Fruit fly (Drosophila melanogaster): Measurements from ENCODE around the gene Wnt4.
A peak's percentile ranks its signal among the peaks of the same experiment; 100 is the strongest.

Wnt4 gene

DNA sequence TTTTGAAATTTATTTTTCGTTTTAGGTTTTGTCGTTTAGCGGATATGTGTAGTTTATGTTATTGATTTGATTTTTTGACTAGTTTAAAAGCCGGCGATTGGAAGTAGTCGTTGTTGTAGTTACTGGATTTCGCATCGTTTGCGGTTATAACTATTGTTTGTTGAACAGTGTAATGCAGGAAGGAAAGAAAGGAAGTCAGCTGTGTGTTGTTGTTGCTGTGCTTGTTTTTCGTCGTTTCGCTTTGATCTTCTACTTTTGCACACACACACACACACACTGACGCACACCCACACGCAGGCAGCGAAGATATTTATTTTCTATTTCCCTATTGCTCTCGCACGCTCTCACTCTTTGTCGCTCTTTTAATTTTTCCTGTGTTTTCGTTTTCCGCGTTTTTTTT lies 57.8 kb downstream of the Wnt4 start:
- TF ChIP-seq ey (GFP tag; optimal IDR thresholded peaks at IDR 0.05), result no peak
- no peak for TF ChIP-seq usp (GFP tag; optimal IDR thresholded peaks at IDR 0.05)
- TF ChIP-seq lola (GFP tag; optimal IDR thresholded peaks at IDR 0.05), result no peak
- TF ChIP-seq psq (GFP tag; optimal IDR thresholded peaks at IDR 0.05), result no peak
- no peak for TF ChIP-seq brk (GFP tag; optimal IDR thresholded peaks at IDR 0.05)
- no peak for TF ChIP-seq N (GFP tag; optimal IDR thresholded peaks at IDR 0.05)
- TF ChIP-seq dl (GFP tag; optimal IDR thresholded peaks at IDR 0.05; ENCODE audit: insufficient read depth in 1 of 2, partially characterized antibody in 2 of 2), result no peak
- TF ChIP-seq Myc (optimal IDR thresholded peaks at IDR 0.05), result no peak
- no peak for TF ChIP-seq Rel (GFP tag; optimal IDR thresholded peaks at IDR 0.05)
- no peak for TF ChIP-seq Rel (tag; optimal IDR thresholded peaks at IDR 0.05)
- no peak for TF ChIP-seq fru (GFP tag; optimal IDR thresholded peaks at IDR 0.05)

DNA sequence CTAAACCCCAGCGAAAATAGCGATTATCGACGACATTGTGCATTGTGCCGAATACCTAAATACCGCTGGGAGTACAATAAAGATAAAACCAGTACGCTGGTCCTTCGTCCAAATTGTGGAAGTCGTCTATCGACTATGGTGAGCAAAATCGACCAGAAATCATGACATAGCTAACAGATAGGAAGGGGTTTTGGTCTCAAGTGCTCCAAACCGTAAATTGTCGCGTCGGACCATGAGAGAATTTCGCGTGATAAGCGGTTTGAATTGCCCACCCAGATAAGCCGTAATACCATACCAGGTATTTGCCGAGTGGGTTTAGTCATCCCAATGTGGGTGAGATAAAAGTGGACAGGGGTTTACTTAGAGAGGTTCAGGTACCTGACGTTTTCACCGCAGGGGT lies 59.0 kb downstream of the Wnt4 start:
- TF ChIP-seq Dif (GFP tag; optimal IDR thresholded peaks at IDR 0.05; ENCODE audit: partially characterized antibody), result no peak
- TF ChIP-seq Hr78 (GFP tag; optimal IDR thresholded peaks at IDR 0.05), result no peak
- no peak for TF ChIP-seq brk (GFP tag; optimal IDR thresholded peaks at IDR 0.05)
- no peak for TF ChIP-seq pan (optimal IDR thresholded peaks at IDR 0.05)
- no peak for TF ChIP-seq Mio (GFP tag; optimal IDR thresholded peaks at IDR 0.05)
- no peak for TF ChIP-seq Hnf4 (GFP tag; optimal IDR thresholded peaks at IDR 0.05)
- TF ChIP-seq lola (GFP tag; optimal IDR thresholded peaks at IDR 0.05), result no peak
- no peak for TF ChIP-seq rgr (GFP tag; optimal IDR thresholded peaks at IDR 0.05)
- TF ChIP-seq jim (GFP tag; optimal IDR thresholded peaks at IDR 0.05), result no peak
- TF ChIP-seq CrebA (GFP tag; optimal IDR thresholded peaks at IDR 0.05; ENCODE audit: borderline replicate concordance), result peak; percentile 14
- TF ChIP-seq HLH106 (tag; optimal IDR thresholded peaks at IDR 0.05), result no peak
- TF ChIP-seq h (GFP tag; optimal IDR thresholded peaks at IDR 0.05), result peak; percentile 27
- TF ChIP-seq Abd-B (GFP tag; optimal IDR thresholded peaks at IDR 0.05), result no peak
- no peak for TF ChIP-seq N (GFP tag; optimal IDR thresholded peaks at IDR 0.05)
- no peak for TF ChIP-seq tai (GFP tag; optimal IDR thresholded peaks at IDR 0.05)
- no peak for TF ChIP-seq sage (GFP tag; optimal IDR thresholded peaks at IDR 0.05)
- no peak for TF ChIP-seq Vsx2 (GFP tag; optimal IDR thresholded peaks at IDR 0.05; ENCODE audit: partially characterized antibody)
- TF ChIP-seq Jra (GFP tag; optimal IDR thresholded peaks at IDR 0.05), result no peak
- TF ChIP-seq dl (GFP tag; optimal IDR thresholded peaks at IDR 0.05; ENCODE audit: insufficient read depth in 1 of 2, partially characterized antibody in 2 of 2), result no peak
- TF ChIP-seq Dfd (GFP tag; optimal IDR thresholded peaks at IDR 0.05), result no peak
- TF ChIP-seq Sp1 (GFP tag; optimal IDR thresholded peaks at IDR 0.05), result no peak
- TF ChIP-seq ey (GFP tag; optimal IDR thresholded peaks at IDR 0.05), result no peak
- TF ChIP-seq Rel (GFP tag; optimal IDR thresholded peaks at IDR 0.05), result no peak
- TF ChIP-seq Rel (tag; optimal IDR thresholded peaks at IDR 0.05), result peak; percentile 44
- peak in 1 of 2 experiments; percentile 5 for TF ChIP-seq foxo (GFP tag; optimal IDR thresholded peaks at IDR 0.05)

DNA sequence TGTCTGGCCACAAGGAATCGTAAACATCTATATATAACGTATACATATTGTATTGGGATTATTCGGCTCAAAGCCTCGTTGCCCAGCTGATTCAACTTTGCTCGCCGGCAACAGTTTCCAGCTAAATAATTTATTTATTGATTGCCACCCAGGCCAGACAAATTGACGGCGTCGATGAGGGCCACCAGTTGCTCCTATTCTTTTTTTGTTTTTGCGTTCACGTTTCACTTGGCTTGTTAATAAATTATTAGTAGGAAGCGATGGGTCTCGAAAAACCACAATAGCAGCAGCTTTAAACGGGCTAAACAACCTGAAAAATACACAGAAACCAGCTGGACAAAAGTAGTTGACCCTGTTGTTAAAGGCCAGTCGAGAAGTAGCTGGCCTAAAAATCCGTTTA lies 59.9 kb downstream of the Wnt4 start:
- TF ChIP-seq psq (GFP tag; optimal IDR thresholded peaks at IDR 0.05), result no peak
- no peak for TF ChIP-seq Rel (GFP tag; optimal IDR thresholded peaks at IDR 0.05)
- no peak for TF ChIP-seq Rel (tag; optimal IDR thresholded peaks at IDR 0.05)
- TF ChIP-seq dmrt93B (GFP tag; optimal IDR thresholded peaks at IDR 0.05), result no peak
- no peak for TF ChIP-seq Myc (optimal IDR thresholded peaks at IDR 0.05)
- no peak for TF ChIP-seq Dfd (GFP tag; optimal IDR thresholded peaks at IDR 0.05)

DNA sequence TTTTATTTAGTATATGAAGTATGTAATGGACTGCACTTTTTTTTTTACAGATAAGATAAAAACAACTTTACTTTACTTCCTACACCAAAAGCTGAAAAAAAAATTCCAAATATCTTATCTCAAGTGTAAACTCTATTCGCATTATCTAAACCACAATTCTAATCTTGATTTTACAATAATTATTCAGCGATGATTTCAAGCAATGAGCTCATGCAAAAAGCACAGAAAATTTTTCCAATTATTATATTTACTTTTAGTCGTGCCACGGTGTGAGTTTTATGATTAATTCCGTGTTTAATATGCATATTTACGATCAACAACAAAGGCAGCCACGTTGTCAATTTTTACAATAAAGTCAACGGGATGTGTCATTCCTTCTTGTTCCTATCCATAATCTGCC lies 60.7 kb downstream of the Wnt4 start:
- TF ChIP-seq Myc (optimal IDR thresholded peaks at IDR 0.05), result no peak
- TF ChIP-seq CrebA (GFP tag; optimal IDR thresholded peaks at IDR 0.05; ENCODE audit: borderline replicate concordance), result no peak
- no peak for TF ChIP-seq CG9705 (GFP tag; optimal IDR thresholded peaks at IDR 0.05)
- TF ChIP-seq brk (GFP tag; optimal IDR thresholded peaks at IDR 0.05), result no peak
- TF ChIP-seq Dfd (GFP tag; optimal IDR thresholded peaks at IDR 0.05), result no peak
- no peak for TF ChIP-seq br (GFP tag; optimal IDR thresholded peaks at IDR 0.05)
- no peak for TF ChIP-seq psq (GFP tag; optimal IDR thresholded peaks at IDR 0.05)
- no peak for TF ChIP-seq dsf (GFP tag; optimal IDR thresholded peaks at IDR 0.05; ENCODE audit: borderline replicate concordance)
- TF ChIP-seq OdsH (GFP tag; optimal IDR thresholded peaks at IDR 0.05), result no peak
- TF ChIP-seq jim (GFP tag; optimal IDR thresholded peaks at IDR 0.05), result no peak
- no peak for TF ChIP-seq Dif (GFP tag; optimal IDR thresholded peaks at IDR 0.05; ENCODE audit: partially characterized antibody)
- TF ChIP-seq CG32264 (GFP tag; optimal IDR thresholded peaks at IDR 0.05), result no peak
- no peak for TF ChIP-seq Jra (GFP tag; optimal IDR thresholded peaks at IDR 0.05)
- TF ChIP-seq Hr78 (GFP tag; optimal IDR thresholded peaks at IDR 0.05), result no peak
- TF ChIP-seq lola (GFP tag; optimal IDR thresholded peaks at IDR 0.05), result no peak
- TF ChIP-seq dl (GFP tag; optimal IDR thresholded peaks at IDR 0.05; ENCODE audit: insufficient read depth in 1 of 2, partially characterized antibody in 2 of 2), result no peak
- TF ChIP-seq HLH106 (tag; optimal IDR thresholded peaks at IDR 0.05), result no peak
- TF ChIP-seq woc (GFP tag; optimal IDR thresholded peaks at IDR 0.05), result no peak
- TF ChIP-seq Sp1 (GFP tag; optimal IDR thresholded peaks at IDR 0.05), result no peak
- TF ChIP-seq h (GFP tag; optimal IDR thresholded peaks at IDR 0.05), result no peak
